Fruit fly (Drosophila melanogaster): Measurements from ENCODE around the gene CG12483.

CG12483 gene

dm6 chr3L:91933-92332, 6.2 kb downstream of the CG12483 start (continued):
- TF ChIP-seq CG7963 (GFP tag; IDR thresholded peaks at IDR 0.05; ENCODE audit: partially characterized antibody) = no peak
- no peak for TF ChIP-seq usp (GFP tag; optimal IDR thresholded peaks at IDR 0.05)
- TF ChIP-seq tx (GFP tag; optimal IDR thresholded peaks at IDR 0.05) = no peak
- TF ChIP-seq Vsx1 (GFP tag; optimal IDR thresholded peaks at IDR 0.05) = no peak
- TF ChIP-seq CG1602 (GFP tag; optimal IDR thresholded peaks at IDR 0.05) = no peak
- no peak for TF ChIP-seq psq (GFP tag; optimal IDR thresholded peaks at IDR 0.05)
- no peak for TF ChIP-seq ab (GFP tag; optimal IDR thresholded peaks at IDR 0.05)
- TF ChIP-seq pita (GFP tag; optimal IDR thresholded peaks at IDR 0.05) = no peak
- no peak for TF ChIP-seq CkIIα-i1 (GFP tag; IDR thresholded peaks at IDR 0.05)
- TF ChIP-seq H2.0 (GFP tag; IDR thresholded peaks at IDR 0.05) = no peak
- TF ChIP-seq CG17829 (tag; optimal IDR thresholded peaks at IDR 0.05) = no peak
- no peak for TF ChIP-seq Rfx (GFP tag; IDR thresholded peaks at IDR 0.05)
- no peak for TF ChIP-seq D19A (tag; optimal IDR thresholded peaks at IDR 0.05)
- TF ChIP-seq gce (GFP tag; IDR thresholded peaks at IDR 0.05) = no peak
- no peak for TF ChIP-seq ind (GFP tag; optimal IDR thresholded peaks at IDR 0.05)
- no peak for TF ChIP-seq wek (GFP tag; optimal IDR thresholded peaks at IDR 0.05)
- TF ChIP-seq Fer3 (tag; optimal IDR thresholded peaks at IDR 0.05) = no peak
- no peak for TF ChIP-seq fu2 (GFP tag; optimal IDR thresholded peaks at IDR 0.05)
- TF ChIP-seq CG16863 (GFP tag; optimal IDR thresholded peaks at IDR 0.05) = no peak
- TF ChIP-seq salm (tag; optimal IDR thresholded peaks at IDR 0.05) = no peak
- TF ChIP-seq fd102C (GFP tag; optimal IDR thresholded peaks at IDR 0.05) = no peak
- TF ChIP-seq yki (optimal IDR thresholded peaks at IDR 0.05) = no peak
- TF ChIP-seq sima (GFP tag; optimal IDR thresholded peaks at IDR 0.05) = no peak
- TF ChIP-seq B-H1 (GFP tag; IDR thresholded peaks at IDR 0.05) = no peak
- no peak for TF ChIP-seq CG9876 (GFP tag; optimal IDR thresholded peaks at IDR 0.05)
- no peak for TF ChIP-seq CG13424 (tag; optimal IDR thresholded peaks at IDR 0.05)
- TF ChIP-seq CG8290 (GFP tag; optimal IDR thresholded peaks at IDR 0.05) = no peak
- peak in 1 of 2 experiments; percentile 40 for TF ChIP-seq CG8290 (tag; optimal IDR thresholded peaks at IDR 0.05)
- TF ChIP-seq CG30403 (GFP tag; optimal IDR thresholded peaks at IDR 0.05) = no peak
- TF ChIP-seq hth (optimal IDR thresholded peaks at IDR 0.05) = no peak
- TF ChIP-seq H15 (GFP tag; IDR thresholded peaks at IDR 0.05) = no peak
- peak; percentile 69 for TF ChIP-seq sug (tag; optimal IDR thresholded peaks at IDR 0.05)
- no peak for TF ChIP-seq dpn (GFP tag; optimal IDR thresholded peaks at IDR 0.05)
- no peak for TF ChIP-seq CG10267 (tag; optimal IDR thresholded peaks at IDR 0.05)
- no peak for TF ChIP-seq CG10321 (GFP tag; IDR thresholded peaks at IDR 0.05)
- no peak for TF ChIP-seq wdn (GFP tag; IDR thresholded peaks at IDR 0.05)
- peak; percentile 11; the same call in 1 of the 2 replicates for TF ChIP-seq CG32532 (GFP tag; IDR thresholded peaks at IDR 0.05)
- no peak for TF ChIP-seq CG10462 (GFP tag; optimal IDR thresholded peaks at IDR 0.05)
- TF ChIP-seq CG15479 (GFP tag; optimal IDR thresholded peaks at IDR 0.05) = no peak

- TF ChIP-seq CG2199 (GFP tag; IDR thresholded peaks at IDR 0.05) (peak; percentile 30; the same call in 1 of the 3 replicates), tna (GFP tag; IDR thresholded peaks at IDR 0.05; ENCODE audit: partially characterized antibody) (0 out of 2 replicates have a peak, but pooled peaks have one; percentile 27), D19A (tag; optimal IDR thresholded peaks at IDR 0.05) (peak; percentile 42), Med (GFP tag) (peak; percentile 20), CG1024 (GFP tag; IDR thresholded peaks at IDR 0.05) (no peak), Bgb (GFP tag; IDR thresholded peaks at IDR 0.05; ENCODE audit: partially characterized antibody) (peak; percentile 10; the same call in 1 of the 2 replicates), D19B (GFP tag; optimal IDR thresholded peaks at IDR 0.05) (peak; percentile 34), CG32532 (GFP tag; IDR thresholded peaks at IDR 0.05) (peak; percentile 15; the same call in 1 of the 2 replicates), CG12659 (GFP tag; optimal IDR thresholded peaks at IDR 0.05) (no peak), CG7963 (GFP tag; IDR thresholded peaks at IDR 0.05; ENCODE audit: partially characterized antibody) (peak; percentile 47; the same call in 1 of the 3 replicates), CG6791 (GFP tag; IDR thresholded peaks at IDR 0.05; ENCODE audit: partially characterized antibody) (peak; percentile 59; the same call in 1 of the 3 replicates), CG10274 (GFP tag; optimal IDR thresholded peaks at IDR 0.05) (no peak), CG16813 (GFP tag; IDR thresholded peaks at IDR 0.05; ENCODE audit: partially characterized antibody) (peak; percentile 61), Blimp-1 (GFP tag; optimal IDR thresholded peaks at IDR 0.05) (peak; percentile 62), CG8290 (GFP tag; optimal IDR thresholded peaks at IDR 0.05) (no peak), CG8290 (tag; optimal IDR thresholded peaks at IDR 0.05) (peak in 1 of 2 experiments; percentile 19), pan (optimal IDR thresholded peaks at IDR 0.05) (no peak), pan (GFP tag; optimal IDR thresholded peaks at IDR 0.05 in 1 of 2, IDR thresholded peaks at IDR 0.05 in 1 of 2) (no peak), HLH4C (GFP tag; IDR thresholded peaks at IDR 0.05; ENCODE audit: partially characterized antibody) (peak; percentile 74; the same call in 2 of the 3 replicates)
Measured at dm6 chr3L:90885-91284, 7.3 kb downstream of the CG12483 start.

All from whole organism, embryonic.